Worm (Caenorhabditis elegans): ENCODE data around the gene F13A2.1.

DNA sequence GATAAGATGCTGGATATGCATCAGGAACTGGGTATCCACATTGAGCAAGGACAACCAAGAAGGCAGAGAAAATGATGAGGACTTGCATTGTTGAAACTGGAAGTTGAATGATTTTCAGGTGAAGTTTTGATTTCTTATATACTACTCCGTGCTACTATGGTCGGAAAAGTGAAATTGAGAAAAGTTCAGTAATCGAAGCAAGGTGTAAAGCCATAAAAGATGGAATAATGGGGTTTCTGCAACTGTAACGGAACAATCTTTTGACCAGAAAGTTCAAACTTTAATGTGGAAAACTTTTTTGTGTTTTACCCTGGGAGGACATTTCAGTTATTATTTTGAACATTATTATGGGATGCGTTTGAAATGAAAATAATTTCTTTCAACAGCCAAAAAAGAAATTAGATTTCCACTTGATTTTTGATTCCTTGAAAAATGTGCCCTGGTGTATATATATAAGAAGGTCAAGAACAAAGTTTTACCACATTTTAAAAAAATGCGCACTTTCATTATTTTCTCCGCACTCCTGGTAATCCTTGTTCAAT is 41.7 kb upstream of the F13A2.1 start, which contains the start of the genes Y47D7A.9 and Y47D7A.19:
- TF ChIP-seq him-1 (tag; optimal IDR thresholded peaks at IDR 0.05) = no peak
- TF ChIP-seq dao-5 (tag; optimal IDR thresholded peaks at IDR 0.05) = no peak
